Fruit fly (Drosophila melanogaster): ENCODE results near the gene CG46320.

The CG46320 gene

dm6 chr3L:5633247-5634187 is 30.4 kb upstream of the CG46320 start:
- TF ChIP-seq Clk (GFP tag; optimal IDR thresholded peaks at IDR 0.05) = no peak
- no peak for TF ChIP-seq pad (GFP tag; optimal IDR thresholded peaks at IDR 0.05)
- no peak for TF ChIP-seq kay (GFP tag; ENCODE audit: borderline replicate concordance)
- TF ChIP-seq CG7101 (tag; optimal IDR thresholded peaks at IDR 0.05) = no peak

- TF ChIP-seq CG1620 (GFP tag; optimal IDR thresholded peaks at IDR 0.05) (no peak), toe (GFP tag; optimal IDR thresholded peaks at IDR 0.05) (no peak)
Measured at dm6 chr3L:5634188-5634894, 29.6 kb upstream of the CG46320 start.

dm6 chr3L:5635237-5636025 is 28.5 kb upstream of the CG46320 start:
- TF ChIP-seq CG14711 (tag; optimal IDR thresholded peaks at IDR 0.05) (no peak), tj (GFP tag; optimal IDR thresholded peaks at IDR 0.05) (no peak), cic (GFP tag; optimal IDR thresholded peaks at IDR 0.05) (no peak), CG11617 (GFP tag; optimal IDR thresholded peaks at IDR 0.05) (no peak), Crg-1 (GFP tag; optimal IDR thresholded peaks at IDR 0.05) (no peak), CG5204 (GFP tag; optimal IDR thresholded peaks at IDR 0.05) (no peak), bab1 (GFP tag; optimal IDR thresholded peaks at IDR 0.05) (no peak), toe (GFP tag; optimal IDR thresholded peaks at IDR 0.05) (no peak), CG33017 (tag; optimal IDR thresholded peaks at IDR 0.05) (no peak), ovo (GFP tag; optimal IDR thresholded peaks at IDR 0.05) (no peak), pad (GFP tag; optimal IDR thresholded peaks at IDR 0.05) (no peak)

DNA sequence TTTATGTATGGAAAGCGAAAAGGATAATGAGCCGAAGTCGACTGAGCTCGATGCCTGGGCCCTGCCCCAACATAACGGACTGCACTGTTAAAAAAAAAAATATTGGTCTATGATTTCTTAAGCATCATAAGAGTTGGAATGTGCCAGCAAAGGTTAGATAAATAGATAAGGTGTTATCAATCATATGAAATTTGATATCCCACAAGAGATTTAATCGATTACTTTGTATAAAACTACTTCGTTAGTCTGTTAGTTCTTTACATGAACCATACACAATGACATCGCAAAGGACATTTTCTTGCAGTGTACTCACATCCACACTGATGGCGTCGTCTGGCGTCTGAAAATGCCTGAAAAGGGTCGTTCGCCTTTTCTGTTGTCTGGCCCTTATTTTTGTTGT is 26.4 kb upstream of the CG46320 start:
- TF ChIP-seq CG7045 (GFP tag; optimal IDR thresholded peaks at IDR 0.05) = no peak
- TF ChIP-seq CG5204 (GFP tag; optimal IDR thresholded peaks at IDR 0.05) = no peak
- no peak for TF ChIP-seq Crg-1 (GFP tag; optimal IDR thresholded peaks at IDR 0.05)
- TF ChIP-seq pad (GFP tag; optimal IDR thresholded peaks at IDR 0.05) = no peak

DNA sequence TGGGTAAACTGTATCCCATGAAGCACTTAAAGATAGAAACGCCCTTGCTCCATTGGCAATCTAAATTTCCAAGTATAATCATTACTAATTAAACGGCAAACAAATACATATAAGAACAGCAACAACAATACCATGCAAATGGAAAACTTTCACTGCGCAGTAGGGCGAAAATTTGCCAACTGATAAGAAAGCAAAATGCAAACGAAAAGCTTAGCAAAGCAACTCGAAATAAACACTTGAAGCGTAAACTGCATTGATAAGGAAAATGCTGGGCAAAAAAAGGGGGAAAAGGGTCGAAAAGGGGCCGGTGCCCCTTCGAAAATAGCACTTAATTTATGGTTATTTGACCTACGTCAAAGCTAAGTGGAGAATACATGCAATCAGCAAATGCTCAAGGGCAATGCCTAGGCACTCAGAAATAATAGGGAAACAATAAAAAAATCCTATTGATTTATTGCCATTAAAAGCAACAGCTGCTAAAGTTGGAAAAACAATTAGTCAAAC is 25.3 kb upstream of the CG46320 start:
- TF ChIP-seq CG33017 (tag; optimal IDR thresholded peaks at IDR 0.05) (peak; percentile 54), kay (GFP tag; ENCODE audit: borderline replicate concordance) (peak; percentile 93), pad (GFP tag; optimal IDR thresholded peaks at IDR 0.05) (peak; percentile 50), Hr96 (GFP tag; optimal IDR thresholded peaks at IDR 0.05) (no peak), tj (GFP tag; optimal IDR thresholded peaks at IDR 0.05) (peak; percentile 54), CG7045 (GFP tag; optimal IDR thresholded peaks at IDR 0.05) (peak; percentile 28), Crg-1 (GFP tag; optimal IDR thresholded peaks at IDR 0.05) (no peak), CG7101 (tag; optimal IDR thresholded peaks at IDR 0.05) (peak; percentile 16), cic (GFP tag; optimal IDR thresholded peaks at IDR 0.05) (peak; percentile 87), CG11617 (GFP tag; optimal IDR thresholded peaks at IDR 0.05) (no peak), cnc (optimal IDR thresholded peaks at IDR 0.05) (no peak), Mnt (GFP tag; optimal IDR thresholded peaks at IDR 0.05) (peak; percentile 46)

- no peak for TF ChIP-seq CG7101 (tag; optimal IDR thresholded peaks at IDR 0.05)
- no peak for TF ChIP-seq cnc (optimal IDR thresholded peaks at IDR 0.05)
- TF ChIP-seq tj (GFP tag; optimal IDR thresholded peaks at IDR 0.05) = no peak
- TF ChIP-seq cic (GFP tag; optimal IDR thresholded peaks at IDR 0.05) = no peak
- TF ChIP-seq ovo (GFP tag; optimal IDR thresholded peaks at IDR 0.05) = no peak
- TF ChIP-seq bab1 (GFP tag; optimal IDR thresholded peaks at IDR 0.05) = no peak
- TF ChIP-seq Mnt (GFP tag; optimal IDR thresholded peaks at IDR 0.05) = no peak
- TF ChIP-seq CG12768 (GFP tag; optimal IDR thresholded peaks at IDR 0.05) = peak; percentile 23
- TF ChIP-seq CG1620 (GFP tag; optimal IDR thresholded peaks at IDR 0.05) = no peak
- no peak for TF ChIP-seq toe (GFP tag; optimal IDR thresholded peaks at IDR 0.05)
- TF ChIP-seq CG7045 (GFP tag; optimal IDR thresholded peaks at IDR 0.05) = peak; percentile 54
- TF ChIP-seq CG14711 (tag; optimal IDR thresholded peaks at IDR 0.05) = no peak
- no peak for TF ChIP-seq Clk (GFP tag; optimal IDR thresholded peaks at IDR 0.05)
- TF ChIP-seq Hr96 (GFP tag; optimal IDR thresholded peaks at IDR 0.05) = no peak
- TF ChIP-seq CG33017 (tag; optimal IDR thresholded peaks at IDR 0.05) = peak; percentile 36
- no peak for TF ChIP-seq Crg-1 (GFP tag; optimal IDR thresholded peaks at IDR 0.05)
Measured at dm6 chr3L:5639474-5639873, 24.4 kb upstream of the CG46320 start.

Data from whole organism, adult.